Fruit fly (Drosophila melanogaster) whole organism, embryonic: ENCODE measurements around the gene ssp3.
A peak's percentile ranks its signal among the peaks of the same experiment; 100 is the strongest.

Experiments used
- BEAF-32 ChIP-seq: fragments of 200-800 bp; sonication (Bioruptor generic); optimal IDR thresholded peaks from 3 replicates; lab custom pipeline; 2017; ENCODE audit warnings: missing biosample characterization, missing genetic modification characterization, mild to moderate bottlenecking, moderate library complexity, missing genetic modification reagents
- Bgb ChIP-seq: fragments of 200-800 bp; sonication (Bioruptor generic); IDR thresholded peaks from 2 replicates; pipeline ENCODE4 v1.3.6; 2022; ENCODE audit warnings: missing biosample characterization, missing genetic modification characterization; ENCODE audit not compliant: partially characterized antibody
- BtbVII ChIP-seq: fragments of 200-800 bp; sonication (Bioruptor generic); optimal IDR thresholded peaks from 3 replicates; lab custom pipeline; 2017; ENCODE audit warnings: missing biosample characterization, mild to moderate bottlenecking, missing genetic modification characterization
- CG10366 ChIP-seq: fragments of 200-800 bp; sonication (Bioruptor generic); IDR thresholded peaks from 2 replicates; pipeline ENCODE4 v1.3.6; 2022; ENCODE audit warnings: missing biosample characterization, missing genetic modification characterization
- CG11560 ChIP-seq: fragments of 200-800 bp; sonication (Bioruptor generic); IDR thresholded peaks from 3 replicates; pipeline ENCODE4 v1.3.6; 2022; ENCODE audit warnings: missing biosample characterization, missing genetic modification characterization
- CG12155 ChIP-seq: fragments of 200-800 bp; sonication (Bioruptor generic); optimal IDR thresholded peaks from 3 replicates; lab custom pipeline; 2016; ENCODE audit warnings: missing biosample characterization, missing genetic modification characterization
- CG1233 ChIP-seq: fragments of 200-800 bp; sonication (Bioruptor generic); optimal IDR thresholded peaks from 4 replicates; lab custom pipeline; 2018; ENCODE audit warnings: missing biosample characterization, mild to moderate bottlenecking, missing genetic modification characterization
- CG12769 ChIP-seq: fragments of 200-800 bp; sonication (Bioruptor generic); optimal IDR thresholded peaks from 2 replicates; lab custom pipeline; 2019; ENCODE audit warnings: missing biosample characterization, mild to moderate bottlenecking, missing genetic modification characterization, moderate library complexity
- CG13287 ChIP-seq: fragments of 200-800 bp; sonication (Bioruptor generic); IDR thresholded peaks from 2 replicates; pipeline ENCODE4 v1.3.6; 2022; ENCODE audit warnings: missing biosample characterization, missing genetic modification characterization; ENCODE audit not compliant: partially characterized antibody
- CG14860 ChIP-seq: fragments of 200-800 bp; sonication (Bioruptor generic); IDR thresholded peaks from 3 replicates; pipeline ENCODE4 v1.3.6; 2022; ENCODE audit warnings: missing biosample characterization, missing genetic modification characterization; ENCODE audit not compliant: partially characterized antibody
- CG15696 ChIP-seq: fragments of 200-800 bp; sonication (Bioruptor generic); optimal IDR thresholded peaks from 2 replicates; lab custom pipeline; 2019; ENCODE audit warnings: missing biosample characterization, mild to moderate bottlenecking, missing genetic modification characterization, moderate library complexity
- CG17385 ChIP-seq: fragments of 200-800 bp; sonication (Bioruptor generic); optimal IDR thresholded peaks from 3 replicates; lab custom pipeline; 2018; ENCODE audit warnings: missing biosample characterization, mild to moderate bottlenecking, missing genetic modification characterization
- CG2116 ChIP-seq: fragments of 200-800 bp; sonication (Bioruptor generic); optimal IDR thresholded peaks from 3 replicates; lab custom pipeline; 2018; ENCODE audit warnings: missing biosample characterization, mild to moderate bottlenecking, missing genetic modification characterization
- CG34224 ChIP-seq: fragments of 200-800 bp; sonication (Bioruptor generic); IDR thresholded peaks from 3 replicates; pipeline ENCODE4 v1.3.6; 2022; ENCODE audit warnings: missing biosample characterization, missing genetic modification characterization; ENCODE audit not compliant: partially characterized antibody
- CG4617 ChIP-seq: fragments of 200-800 bp; sonication (Bioruptor generic); optimal IDR thresholded peaks from 3 replicates; lab custom pipeline; 2016; ENCODE audit warnings: missing biosample characterization, missing genetic modification characterization, borderline replicate concordance
- CG6254 ChIP-seq: fragments of 200-800 bp; sonication (Bioruptor generic); optimal IDR thresholded peaks from 3 replicates; lab custom pipeline; 2017; ENCODE audit warnings: mild to moderate bottlenecking, missing biosample characterization, missing genetic modification reagents, missing genetic modification characterization
- CG6791 ChIP-seq: fragments of 200-800 bp; sonication (Bioruptor generic); IDR thresholded peaks from 3 replicates; pipeline ENCODE4 v1.3.6; 2022; ENCODE audit warnings: missing biosample characterization, missing genetic modification characterization; ENCODE audit not compliant: partially characterized antibody
- CG7745 ChIP-seq: fragments of 200-800 bp; sonication (Bioruptor generic); optimal IDR thresholded peaks from 2 replicates; lab custom pipeline; 2018; ENCODE audit warnings: missing biosample characterization, mild to moderate bottlenecking, missing genetic modification characterization, moderate library complexity
- CG7963 ChIP-seq: fragments of 200-800 bp; sonication (Bioruptor generic); IDR thresholded peaks from 3 replicates; pipeline ENCODE4 v1.3.6; 2022; ENCODE audit warnings: missing biosample characterization, missing genetic modification characterization; ENCODE audit not compliant: partially characterized antibody
- CG8281 ChIP-seq: fragments of 200-800 bp; sonication (Bioruptor generic); optimal IDR thresholded peaks from 2 replicates; lab custom pipeline; 2018; ENCODE audit warnings: missing biosample characterization, mild to moderate bottlenecking, missing genetic modification characterization, moderate library complexity
- CG9437 ChIP-seq: fragments of 200-800 bp; sonication (Bioruptor generic); optimal IDR thresholded peaks from 2 replicates; lab custom pipeline; 2018; ENCODE audit warnings: missing biosample characterization, mild to moderate bottlenecking, missing genetic modification characterization
- D ChIP-seq, 2 experiments: fragments of 200-800 bp in 1 of 2; fragments of >200 bp in 1 of 2; sonication (Bioruptor generic) in 1 of 2; optimal IDR thresholded peaks; 2 replicates in 1 of 2; 3 replicates in 1 of 2; lab custom pipeline; 2017; ENCODE audit warnings: mild to moderate bottlenecking in 1 of 2, missing biosample characterization in 1 of 2, missing genetic modification characterization in 1 of 2, missing genetic modification reagents in 1 of 2
- E2f2 ChIP-seq: fragments of 200-800 bp; sonication (Bioruptor generic); IDR thresholded peaks from 2 replicates; pipeline ENCODE4 v1.3.6; 2022; ENCODE audit warnings: missing biosample characterization, missing genetic modification characterization
- HLH4C ChIP-seq: fragments of 200-800 bp; sonication (Bioruptor generic); IDR thresholded peaks from 3 replicates; pipeline ENCODE4 v1.3.6; 2022; ENCODE audit warnings: missing biosample characterization, missing genetic modification characterization; ENCODE audit not compliant: partially characterized antibody
- MBD-R2 ChIP-seq: fragments of 200-800 bp; sonication (Bioruptor generic); IDR thresholded peaks from 2 replicates; pipeline ENCODE4 v1.3.6; 2022; ENCODE audit warnings: missing biosample characterization, missing genetic modification characterization
- Opbp ChIP-seq: fragments of 200-800 bp; sonication (Bioruptor generic); IDR thresholded peaks from 3 replicates; pipeline ENCODE4 v1.3.6; 2022; ENCODE audit warnings: missing biosample characterization, missing genetic modification characterization; ENCODE audit not compliant: partially characterized antibody
- amos ChIP-seq: fragments of 200-800 bp; sonication (Bioruptor generic); IDR thresholded peaks from 2 replicates; pipeline ENCODE4 v1.3.6; 2022; ENCODE audit warnings: missing biosample characterization, missing genetic modification characterization; ENCODE audit not compliant: partially characterized antibody
- bbx ChIP-seq: fragments of 200-800 bp; sonication (Bioruptor generic); IDR thresholded peaks from 2 replicates; pipeline ENCODE4 v1.3.6; 2022; ENCODE audit warnings: missing biosample characterization, missing genetic modification characterization; ENCODE audit not compliant: partially characterized antibody
- chinmo ChIP-seq: fragments of 200-800 bp; sonication (Bioruptor generic); IDR thresholded peaks from 4 replicates; pipeline ENCODE4 v1.3.6; 2022; ENCODE audit warnings: missing biosample characterization, missing genetic modification characterization; ENCODE audit not compliant: partially characterized antibody
- dati ChIP-seq: fragments of 200-800 bp; sonication (Bioruptor generic); IDR thresholded peaks from 2 replicates; pipeline ENCODE4 v1.3.6; 2022; ENCODE audit warnings: missing biosample characterization, missing genetic modification characterization
- fd102C ChIP-seq: fragments of 200-800 bp; sonication (Bioruptor generic); optimal IDR thresholded peaks from 2 replicates; lab custom pipeline; 2018; ENCODE audit warnings: missing biosample characterization, mild to moderate bottlenecking, missing genetic modification characterization, moderate library complexity
- gce ChIP-seq: fragments of 200-800 bp; sonication (Bioruptor generic); IDR thresholded peaks from 3 replicates; pipeline ENCODE4 v1.3.6; 2022; ENCODE audit warnings: missing biosample characterization, missing genetic modification characterization
- gfzf ChIP-seq: fragments of 200-800 bp; sonication (Bioruptor generic); optimal IDR thresholded peaks from 2 replicates; lab custom pipeline; 2016; ENCODE audit warnings: missing biosample characterization, mild to moderate bottlenecking, missing genetic modification characterization, moderate library complexity
- grau ChIP-seq: fragments of 200-800 bp; optimal IDR thresholded peaks from 3 replicates; lab custom pipeline; 2019; ENCODE audit warnings: missing biosample characterization, mild to moderate bottlenecking, missing genetic modification characterization, moderate library complexity
- grn ChIP-seq: fragments of 200-800 bp; sonication (Bioruptor generic); optimal IDR thresholded peaks from 3 replicates; lab custom pipeline; 2017; ENCODE audit warnings: missing biosample characterization, missing genetic modification characterization
- hkb ChIP-seq, 2 experiments: fragments of 200-800 bp in 1 of 2; fragments of >200 bp in 1 of 2; sonication (Bioruptor generic) in 1 of 2; IDR thresholded peaks in 1 of 2; optimal IDR thresholded peaks in 1 of 2; 2 replicates each; pipeline versions ENCODE4 v1.3.6 to Lab custom; 2017 to 2022; ENCODE audit warnings: missing biosample characterization in 1 of 2, missing genetic modification characterization in 1 of 2
- mld ChIP-seq: fragments of 200-800 bp; sonication (Bioruptor generic); IDR thresholded peaks from 3 replicates; pipeline ENCODE4 v1.3.6; 2022; ENCODE audit warnings: missing biosample characterization, missing genetic modification characterization; ENCODE audit not compliant: partially characterized antibody
- nerfin-2 ChIP-seq: fragments of 200-800 bp; sonication (Bioruptor generic); IDR thresholded peaks from 2 replicates; pipeline ENCODE4 v1.3.6; 2022; ENCODE audit warnings: missing biosample characterization, missing genetic modification characterization; ENCODE audit not compliant: partially characterized antibody
- onecut ChIP-seq: fragments of 200-800 bp; sonication (Bioruptor generic); IDR thresholded peaks from 2 replicates; pipeline ENCODE4 v1.3.6; 2022; ENCODE audit warnings: missing biosample characterization, missing genetic modification characterization
- pzg ChIP-seq: fragments of 200-800 bp; sonication (Bioruptor generic); optimal IDR thresholded peaks from 3 replicates; lab custom pipeline; 2018; ENCODE audit warnings: missing biosample characterization, mild to moderate bottlenecking, missing genetic modification characterization, moderate library complexity
- sens-2 ChIP-seq: fragments of 200-800 bp; sonication (Bioruptor generic); IDR thresholded peaks from 2 replicates; pipeline ENCODE4 v1.3.6; 2022; ENCODE audit warnings: missing biosample characterization, missing genetic modification characterization
- slp2 ChIP-seq: fragments of 200-800 bp; sonication (Bioruptor generic); optimal IDR thresholded peaks from 2 replicates; lab custom pipeline; 2016; ENCODE audit warnings: missing biosample characterization, missing genetic modification characterization
- stwl ChIP-seq: fragments of 200-800 bp; sonication (Bioruptor generic); optimal IDR thresholded peaks from 3 replicates; lab custom pipeline; 2018; ENCODE audit warnings: missing biosample characterization, mild to moderate bottlenecking, missing genetic modification characterization, moderate library complexity
- unc-4 ChIP-seq: fragments of 200-800 bp; sonication (Bioruptor generic); IDR thresholded peaks from 2 replicates; pipeline ENCODE4 v1.3.6; 2022; ENCODE audit warnings: missing biosample characterization, missing genetic modification characterization; ENCODE audit not compliant: partially characterized antibody
- vnd ChIP-seq: fragments of 200-800 bp; sonication (Bioruptor generic); IDR thresholded peaks from 3 replicates; pipeline ENCODE4 v1.3.6; 2022; ENCODE audit warnings: missing biosample characterization, missing genetic modification characterization; ENCODE audit not compliant: partially characterized antibody

The ssp3 gene

DNA sequence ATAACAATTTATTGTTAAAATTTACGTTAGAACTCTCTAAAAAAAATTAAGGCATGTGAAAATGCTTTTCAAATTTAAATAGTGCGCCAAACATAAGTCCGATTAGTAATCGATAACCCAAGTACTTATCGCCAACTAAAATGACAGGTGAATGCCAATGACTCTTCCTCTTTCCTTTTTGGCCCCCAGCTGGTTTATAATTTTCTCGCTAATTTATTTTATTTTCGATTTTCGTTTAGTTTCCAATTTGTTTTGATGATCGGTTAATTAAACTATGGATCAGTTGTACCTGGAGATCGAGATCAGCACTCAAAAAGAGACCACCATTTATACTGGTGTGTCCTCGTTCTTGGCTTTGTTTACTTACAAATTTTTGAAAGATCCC is 5.0 kb upstream of the ssp3 start, which contains the start of gene CG10428 (continued):
- TF ChIP-seq amos (GFP tag; lab: Robert Waterston, UW) (peak; percentile 38; the same call in 1 of the 2 replicates), stwl (tag; lab: Kevin White, UChicago) (peak; percentile 23), CG6791 (GFP tag; lab: Robert Waterston, UW) (peak; percentile 34; the same call in 1 of the 3 replicates), CG7963 (GFP tag; lab: Robert Waterston, UW) (peak; percentile 27; the same call in 1 of the 3 replicates), pzg (GFP tag; lab: Kevin White, UChicago) (peak; percentile 69), CG13287 (peak; percentile 61; the same call in 1 of the 2 replicates), gfzf (GFP tag; lab: Kevin White, UChicago) (peak; percentile 16), nerfin-2 (peak; percentile 46; the same call in 1 of the 2 replicates), CG4617 (GFP tag; lab: Kevin White, UChicago) (peak; percentile 64), CG15696 (tag; lab: Kevin White, UChicago) (no peak), CG1233 (no peak), E2f2 (peak; percentile 96), MBD-R2 (peak; percentile 69), CG11560 (tag; lab: Robert Waterston, UW) (peak; percentile 13; the same call in 1 of the 3 replicates), BEAF-32 (GFP tag; lab: Kevin White, UChicago) (peak; percentile 55), sens-2 (GFP tag; lab: Robert Waterston, UW) (no peak), CG6254 (GFP tag; lab: Kevin White, UChicago) (no peak), bbx (GFP tag; lab: Robert Waterston, UW) (peak; percentile 67), vnd (GFP tag; lab: Robert Waterston, UW) (peak; percentile 41; the same call in 1 of the 3 replicates), CG17385 (GFP tag; lab: Kevin White, UChicago) (peak; percentile 99), chinmo (0 out of 4 replicates have a peak, but pooled peaks have one; percentile 11), CG34224 (GFP tag; lab: Robert Waterston, UW) (0 out of 3 replicates have a peak, but pooled peaks have one; percentile 48), CG2116 (peak; percentile 60), unc-4 (GFP tag; lab: Robert Waterston, UW) (peak; percentile 60), Opbp (GFP tag; lab: Robert Waterston, UW) (peak; percentile 45; the same call in 1 of the 3 replicates), D (optimal IDR thresholded peaks at IDR 0.05; lab: Kevin White, UChicago) (no peak), D (GFP tag; optimal IDR thresholded peaks at IDR 0.05; lab: Kevin White, UChicago) (no peak), CG7745 (peak; percentile 97), Bgb (GFP tag; lab: Robert Waterston, UW) (peak; percentile 63; the same call in 1 of the 2 replicates)

DNA sequence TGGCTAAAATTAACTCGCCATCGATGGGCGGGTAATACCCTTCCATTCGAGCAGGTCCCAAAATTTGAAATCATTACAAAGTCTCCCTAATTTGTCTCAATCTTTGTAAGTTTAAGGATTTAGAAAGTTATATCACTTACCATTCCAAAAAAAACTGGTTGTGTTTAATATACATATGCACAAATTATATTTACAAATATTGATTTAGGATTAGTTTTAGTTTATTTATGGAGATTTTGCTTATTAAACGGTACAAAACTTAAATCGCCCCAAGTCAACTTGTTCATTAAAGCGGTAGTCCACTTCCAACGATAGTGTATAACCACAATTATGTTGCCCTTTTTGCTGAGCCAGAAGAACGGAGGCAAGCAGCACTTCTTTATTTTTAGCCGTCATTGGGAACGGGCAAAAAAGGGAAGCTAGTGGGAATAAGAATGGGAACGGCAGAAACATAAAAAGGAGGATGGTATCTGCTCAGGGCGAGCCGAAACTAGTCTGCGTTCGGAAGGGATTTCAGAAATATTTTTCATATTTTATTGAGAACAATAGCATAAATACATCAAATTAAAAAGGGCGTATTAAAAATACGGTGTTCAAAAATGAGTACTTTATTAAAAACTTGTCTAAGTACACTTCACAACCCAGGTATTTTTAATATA is 4.4 kb upstream of the ssp3 start:
- TF ChIP-seq CG8281 = peak; percentile 17
- no peak for TF ChIP-seq mld (GFP tag; lab: Robert Waterston, UW)
- no peak for TF ChIP-seq CG14860 (GFP tag; lab: Robert Waterston, UW)
- peak; percentile 55 for TF ChIP-seq slp2 (GFP tag; lab: Kevin White, UChicago)
- no peak for TF ChIP-seq gce (GFP tag; lab: Robert Waterston, UW)
- TF ChIP-seq hkb (optimal IDR thresholded peaks at IDR 0.05; lab: Kevin White, UChicago) = no peak
- TF ChIP-seq hkb (GFP tag; IDR thresholded peaks at IDR 0.05; lab: Robert Waterston, UW) = peak; percentile 69
- TF ChIP-seq HLH4C = no peak
- TF ChIP-seq CG12769 = no peak
- no peak for TF ChIP-seq CG12155 (GFP tag; lab: Kevin White, UChicago)
- TF ChIP-seq fd102C (GFP tag; lab: Kevin White, UChicago) = no peak
- TF ChIP-seq grau = peak; percentile 81
- no peak for TF ChIP-seq grn (GFP tag; lab: Kevin White, UChicago)
- peak; percentile 31 for TF ChIP-seq BtbVII
- no peak for TF ChIP-seq CG7745
- no peak for TF ChIP-seq dati (GFP tag; lab: Robert Waterston, UW)
- TF ChIP-seq CG10366 = no peak
- peak; percentile 75 for TF ChIP-seq CG9437
- no peak for TF ChIP-seq D (optimal IDR thresholded peaks at IDR 0.05; lab: Kevin White, UChicago)
- peak; percentile 79 for TF ChIP-seq D (GFP tag; optimal IDR thresholded peaks at IDR 0.05; lab: Kevin White, UChicago)
- TF ChIP-seq onecut (GFP tag; lab: Robert Waterston, UW) = peak; percentile 44; the same call in 1 of the 2 replicates
